Worm (Caenorhabditis elegans): ENCODE results near the gene C50D2.7.
A peak's percentile ranks its signal among the peaks of the same experiment; 100 is the strongest.

The C50D2.7 gene

DNA sequence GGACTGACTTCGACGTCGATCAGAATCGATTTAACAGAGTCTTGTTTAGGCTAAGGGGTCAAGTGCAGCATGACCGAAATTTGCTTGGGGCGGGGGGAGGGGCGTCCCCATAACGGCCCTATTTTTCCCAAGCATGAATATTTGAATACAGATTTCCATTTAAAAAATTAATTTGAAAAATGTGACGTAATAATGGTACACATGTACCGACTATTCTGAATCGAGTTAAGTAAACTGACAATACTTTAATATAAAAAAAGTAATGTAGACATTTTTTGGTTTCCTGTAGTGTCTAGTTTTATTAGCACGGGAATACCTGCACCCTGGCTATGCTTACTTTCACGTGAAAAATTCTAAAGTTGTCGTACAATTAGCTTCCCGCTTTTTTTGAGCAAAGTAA lies 8.3 kb downstream of the C50D2.7 start (continued):
- TF ChIP-seq daf-16 (GFP tag; optimal IDR thresholded peaks at IDR 0.05) (no peak), daf-16 (tag; optimal IDR thresholded peaks at IDR 0.05) (no peak), mxl-3 (GFP tag; optimal IDR thresholded peaks at IDR 0.05) (no peak), madf-5 (GFP tag; IDR thresholded peaks at IDR 0.05) (no peak), Y105C5A.15 (GFP tag; IDR thresholded peaks at IDR 0.05) (no peak), ceh-44 (GFP tag; IDR thresholded peaks at IDR 0.05) (no peak)

DNA sequence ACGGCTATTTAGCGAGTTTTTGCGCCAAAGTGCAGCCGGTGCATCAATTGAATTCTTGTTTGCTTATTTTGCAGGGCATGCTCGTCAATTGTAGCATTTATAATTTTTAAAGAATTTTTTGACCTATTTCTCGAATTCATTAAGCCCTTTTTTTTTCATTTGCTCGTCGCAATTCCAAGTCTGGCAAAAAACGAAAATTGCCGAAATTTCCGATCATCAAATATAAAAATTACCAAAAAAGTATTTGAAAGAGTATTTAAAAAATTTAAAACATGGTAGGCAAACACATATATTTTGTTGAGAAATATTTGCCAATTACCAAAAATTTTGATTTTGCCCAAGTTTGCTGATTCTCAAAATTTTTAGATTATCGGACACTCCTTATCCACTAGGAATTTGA lies 10.9 kb downstream of the C50D2.7 start, which contains the start of gene C50D2.6:
Gene C50D2.6 (plus strand): TSS at position 301 of the 400 bp plus-strand sequence.
- TF ChIP-seq daf-12 (tag; optimal IDR thresholded peaks at IDR 0.05) (no peak), unc-62 (GFP tag; optimal IDR thresholded peaks at IDR 0.05 in 1 of 2) (peak in 1 of 2 experiments; percentile 13), unc-62 (tag; optimal IDR thresholded peaks at IDR 0.05) (no peak), jun-1 (tag; optimal IDR thresholded peaks at IDR 0.05) (no peak)

DNA sequence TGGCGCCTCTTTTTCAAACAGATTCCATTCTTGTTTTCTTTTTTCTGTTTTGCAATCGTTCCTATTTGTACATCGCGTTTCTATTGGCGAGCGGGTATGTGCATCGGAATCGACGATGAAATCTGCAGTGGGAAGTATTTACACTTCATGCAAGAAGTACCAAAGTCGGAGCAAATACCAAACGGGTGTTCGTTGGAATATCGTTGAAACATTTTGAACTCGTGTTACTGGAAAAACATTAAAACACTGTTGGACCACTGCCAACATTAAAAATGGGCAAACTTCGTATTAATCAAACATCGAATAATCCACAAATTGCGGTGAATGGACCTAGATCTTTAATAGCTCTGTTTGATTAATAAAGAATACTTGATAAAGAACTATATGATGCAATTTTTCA lies 15.9 kb downstream of the C50D2.7 start, which contains the start of gene C23H3.9:
Gene C23H3.9 (minus strand): TSS at position 101 of the 400 bp plus-strand sequence.
- no peak for TF ChIP-seq zag-1 (tag; optimal IDR thresholded peaks at IDR 0.05)
- no peak for TF ChIP-seq F26F4.8 (GFP tag; conservative IDR thresholded peaks at IDR 0.05)
- TF ChIP-seq ama-1 (optimal IDR thresholded peaks at IDR 0.05): no peak
- TF ChIP-seq R02D3.7 (tag; optimal IDR thresholded peaks at IDR 0.05): no peak
- TF ChIP-seq zfp-2 (tag; optimal IDR thresholded peaks at IDR 0.05): no peak
- TF ChIP-seq D1046.2 (GFP tag; IDR thresholded peaks at IDR 0.05): no peak
- TF ChIP-seq snpc-1.2 (GFP tag; IDR thresholded peaks at IDR 0.05): no peak
- no peak for TF ChIP-seq set-16 (GFP tag; IDR thresholded peaks at IDR 0.05)
- no peak for TF ChIP-seq dpl-1 (GFP tag; optimal IDR thresholded peaks at IDR 0.05)
- TF ChIP-seq spr-1 (tag; optimal IDR thresholded peaks at IDR 0.05): no peak

DNA sequence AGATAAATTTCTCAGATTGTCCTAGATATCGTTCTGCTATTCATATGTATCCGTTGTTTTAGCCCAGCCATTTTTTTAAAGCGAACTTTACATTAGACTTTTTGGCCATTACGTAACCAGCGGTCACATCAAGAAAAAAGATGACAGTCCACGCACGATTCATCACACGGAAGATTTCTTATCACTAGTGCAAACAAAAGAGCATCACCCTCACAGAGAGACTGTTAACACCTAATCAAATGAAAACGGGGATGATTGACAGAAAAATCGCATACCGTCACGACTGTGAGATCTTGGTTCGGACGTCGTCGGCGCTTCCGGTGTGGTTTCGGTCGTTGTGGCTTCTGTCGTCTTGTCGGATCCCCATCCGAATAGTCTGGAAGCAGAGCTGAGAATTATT lies 18.4 kb downstream of the C50D2.7 start:
- peak; percentile 66 for TF ChIP-seq dmd-6 (GFP tag; IDR thresholded peaks at IDR 0.05)
- TF ChIP-seq F10B5.3 (tag; optimal IDR thresholded peaks at IDR 0.05): no peak
- TF ChIP-seq mdt-29 (GFP tag; IDR thresholded peaks at IDR 0.05): no peak
- no peak for TF ChIP-seq snpc-4 (tag; optimal IDR thresholded peaks at IDR 0.05)
- no peak for TF ChIP-seq mes-2 (tag; optimal IDR thresholded peaks at IDR 0.05; ENCODE audit: poor library complexity, severe bottlenecking)
- TF ChIP-seq nhr-237 (tag; optimal IDR thresholded peaks at IDR 0.05): no peak
- no peak for TF ChIP-seq ztf-11 (tag; optimal IDR thresholded peaks at IDR 0.05)
- no peak for TF ChIP-seq gei-8 (GFP tag; optimal IDR thresholded peaks at IDR 0.05)
- TF ChIP-seq tra-1 (GFP tag; IDR thresholded peaks at IDR 0.05): no peak
- TF ChIP-seq nhr-77 (tag; optimal IDR thresholded peaks at IDR 0.05): no peak
- peak; percentile 23 for TF ChIP-seq hlh-30 (tag; optimal IDR thresholded peaks at IDR 0.05; ENCODE audit: insufficient read depth)
- no peak for TF ChIP-seq ctbp-1 (GFP tag; IDR thresholded peaks at IDR 0.05)
- TF ChIP-seq pha-4 (GFP tag; IDR thresholded peaks at IDR 0.05): no peak
- TF ChIP-seq pha-4 (tag; optimal IDR thresholded peaks at IDR 0.05): no peak
- peak; percentile 64 for TF ChIP-seq pqm-1 (tag; optimal IDR thresholded peaks at IDR 0.05)
- no peak for TF ChIP-seq nhr-41 (GFP tag; IDR thresholded peaks at IDR 0.05)
- TF ChIP-seq dve-1 (tag; optimal IDR thresholded peaks at IDR 0.05; ENCODE audit: insufficient read depth): peak; percentile 32

DNA sequence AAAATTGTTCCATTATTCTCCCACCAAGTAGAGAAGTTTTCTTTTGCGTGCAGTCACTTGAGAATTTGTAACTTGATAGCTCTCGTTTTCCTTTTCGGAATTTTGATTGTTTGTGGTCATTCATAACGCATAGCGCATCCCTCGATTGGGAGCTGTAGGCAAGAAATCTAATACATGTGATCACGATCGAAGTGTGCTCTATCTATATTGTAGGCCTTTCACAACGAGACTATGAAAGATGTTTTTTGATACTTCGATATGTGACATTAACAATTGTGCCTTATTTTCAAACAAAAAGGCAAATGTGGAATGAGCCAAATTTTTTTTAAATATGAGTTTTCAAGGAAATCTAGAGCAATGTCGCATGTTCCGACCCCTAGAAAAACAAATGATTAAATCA lies 19.2 kb downstream of the C50D2.7 start:
- TF ChIP-seq unc-62 (GFP tag; optimal IDR thresholded peaks at IDR 0.05 in 1 of 2): peak in 1 of 2 experiments; percentile 95
- TF ChIP-seq unc-62 (tag; optimal IDR thresholded peaks at IDR 0.05): no peak
- TF ChIP-seq zip-11 (GFP tag; IDR thresholded peaks at IDR 0.05): no peak
- TF ChIP-seq attf-4 (tag; optimal IDR thresholded peaks at IDR 0.05): no peak
- TF ChIP-seq hif-1 (tag; optimal IDR thresholded peaks at IDR 0.05): no peak
- no peak for TF ChIP-seq ceh-32 (tag; optimal IDR thresholded peaks at IDR 0.05; ENCODE audit: poor library complexity)
